Fruit fly (Drosophila melanogaster) Kc167 (cell line): ENCODE measurements around the gene Acp65Aa.

ENCODE experiments used
- Myc ChIP-seq: fragments of >200 bp; optimal IDR thresholded peaks from 2 replicates; lab custom pipeline; 2017; ENCODE audit warnings: missing external identifiers
- Sin3A ChIP-seq: fragments of >200 bp; optimal IDR thresholded peaks from 2 replicates; lab custom pipeline; 2018; ENCODE audit warnings: missing external identifiers
- h ChIP-seq: fragments of >200 bp; optimal IDR thresholded peaks from 3 replicates; lab custom pipeline; 2018; ENCODE audit warnings: missing external identifiers
- psq ChIP-seq: fragments of >200 bp; optimal IDR thresholded peaks from 2 replicates; lab custom pipeline; 2017; ENCODE audit warnings: missing external identifiers

dm6 chr3L:6106717-6107116 is 45.8 kb downstream of the Acp65Aa start:
- no peak for TF ChIP-seq Myc
- no peak for TF ChIP-seq psq (lab: Kevin White, UChicago)
- no peak for TF ChIP-seq h
- no peak for TF ChIP-seq Sin3A (lab: Kevin White, UChicago)
